Fruit fly (Drosophila melanogaster) whole organism, embryonic: ENCODE results near the gene raw.

Experiments used
- Blimp-1 ChIP-seq: fragments of 200-800 bp; sonication (Bioruptor generic); optimal IDR thresholded peaks from 3 replicates; lab custom pipeline; 2018; ENCODE audit warnings: missing biosample characterization, missing genetic modification characterization, mild to moderate bottlenecking, moderate library complexity, missing genetic modification reagents
- CG10959 ChIP-seq: fragments of 200-800 bp; sonication (Bioruptor generic); IDR thresholded peaks from 2 replicates; pipeline ENCODE4 v1.3.6; 2022; ENCODE audit warnings: missing biosample characterization, missing genetic modification characterization
- CG11093 ChIP-seq: fragments of 200-800 bp; sonication (Bioruptor generic); IDR thresholded peaks from 3 replicates; pipeline ENCODE4 v1.3.6; 2022; ENCODE audit warnings: missing biosample characterization, missing genetic modification characterization
- CG12659 ChIP-seq: fragments of 200-800 bp; sonication (Bioruptor generic); optimal IDR thresholded peaks from 3 replicates; lab custom pipeline; 2017; ENCODE audit warnings: mild to moderate bottlenecking, missing biosample characterization, missing genetic modification reagents, missing genetic modification characterization
- CG12744 ChIP-seq: fragments of 200-800 bp; sonication (Bioruptor generic); optimal IDR thresholded peaks from 2 replicates; lab custom pipeline; 2016; ENCODE audit warnings: missing biosample characterization, missing genetic modification characterization
- CG13775 ChIP-seq: fragments of 200-800 bp; sonication (Bioruptor generic); optimal IDR thresholded peaks from 3 replicates; lab custom pipeline; 2017; ENCODE audit warnings: missing biosample characterization, mild to moderate bottlenecking, missing genetic modification characterization
- CG14441 ChIP-seq: fragments of 200-800 bp; sonication (Bioruptor generic); IDR thresholded peaks from 2 replicates; pipeline ENCODE4 v1.3.6; 2022; ENCODE audit warnings: missing biosample characterization, missing genetic modification characterization
- CG17829 ChIP-seq: fragments of 200-800 bp; optimal IDR thresholded peaks from 2 replicates; lab custom pipeline; 2019; ENCODE audit warnings: missing biosample characterization, mild to moderate bottlenecking, missing genetic modification characterization, moderate library complexity
- CG2120 ChIP-seq: fragments of 200-800 bp; sonication (Bioruptor generic); optimal IDR thresholded peaks from 3 replicates; lab custom pipeline; 2016; ENCODE audit warnings: missing biosample characterization, missing genetic modification characterization
- CG2712 ChIP-seq: fragments of 200-800 bp; optimal IDR thresholded peaks from 3 replicates; lab custom pipeline; 2019; ENCODE audit warnings: missing biosample characterization, mild to moderate bottlenecking, missing genetic modification characterization, moderate library complexity
- CG30431 ChIP-seq: fragments of 200-800 bp; sonication (Bioruptor generic); optimal IDR thresholded peaks from 2 replicates; lab custom pipeline; 2017; ENCODE audit warnings: missing biosample characterization, missing genetic modification characterization
- CG7786 ChIP-seq: fragments of 200-800 bp; sonication (Bioruptor generic); optimal IDR thresholded peaks from 2 replicates; lab custom pipeline; 2016; ENCODE audit warnings: missing biosample characterization, missing genetic modification characterization
- CTCF ChIP-seq: fragments of 200-800 bp; sonication (Bioruptor generic); optimal IDR thresholded peaks from 2 replicates; lab custom pipeline; 2017; ENCODE audit warnings: missing biosample characterization, mild to moderate bottlenecking, missing genetic modification characterization, moderate library complexity
- CoRest ChIP-seq: fragments of 200-800 bp; sonication (Bioruptor generic); optimal IDR thresholded peaks from 3 replicates; lab custom pipeline; 2018; ENCODE audit warnings: missing biosample characterization, mild to moderate bottlenecking, missing genetic modification characterization, moderate library complexity
- D19B ChIP-seq: fragments of 200-800 bp; sonication (Bioruptor generic); optimal IDR thresholded peaks from 2 replicates; lab custom pipeline; 2017; ENCODE audit warnings: missing biosample characterization, mild to moderate bottlenecking, missing genetic modification characterization
- Dfd ChIP-seq, 2 experiments: fragments of >200 bp; optimal IDR thresholded peaks; 2 replicates each; lab custom pipeline; 2017; ENCODE audit warnings: missing biosample characterization in 2 of 2, missing genetic modification characterization in 2 of 2
- Hey ChIP-seq: fragments of 200-800 bp; sonication (Bioruptor generic); optimal IDR thresholded peaks from 3 replicates; lab custom pipeline; 2018; ENCODE audit warnings: missing biosample characterization, mild to moderate bottlenecking, missing genetic modification characterization
- HmgD ChIP-seq: fragments of 200-800 bp; sonication (Bioruptor generic); optimal IDR thresholded peaks from 3 replicates; lab custom pipeline; 2016; ENCODE audit warnings: missing biosample characterization, missing genetic modification characterization
- Nf-YC ChIP-seq: fragments of 200-800 bp; optimal IDR thresholded peaks from 3 replicates; lab custom pipeline; 2019; ENCODE audit warnings: missing biosample characterization, mild to moderate bottlenecking, missing genetic modification characterization, moderate library complexity
- Oaz ChIP-seq: fragments of 200-800 bp; sonication (Bioruptor generic); IDR thresholded peaks from 2 replicates; pipeline ENCODE4 v1.3.6; 2022; ENCODE audit warnings: missing biosample characterization, missing genetic modification characterization
- Rfx ChIP-seq: fragments of 200-800 bp; sonication (Bioruptor generic); IDR thresholded peaks from 2 replicates; pipeline ENCODE4 v1.3.6; 2022; ENCODE audit warnings: missing biosample characterization, missing genetic modification characterization
- Side ChIP-seq: fragments of 200-800 bp; sonication (Bioruptor generic); optimal IDR thresholded peaks from 2 replicates; lab custom pipeline; 2016; ENCODE audit warnings: missing biosample characterization, missing genetic modification characterization
- Sry-β ChIP-seq: fragments of 200-800 bp; sonication (Bioruptor generic); optimal IDR thresholded peaks from 2 replicates; lab custom pipeline; 2018; ENCODE audit warnings: missing biosample characterization, mild to moderate bottlenecking, missing genetic modification characterization, moderate library complexity
- Taf1 ChIP-seq: fragments of 200-800 bp; sonication (Bioruptor generic); IDR thresholded peaks from 2 replicates; pipeline ENCODE4 v1.3.6; 2022; ENCODE audit warnings: missing biosample characterization, missing genetic modification characterization
- Trl ChIP-seq, 3 experiments: fragments of >200 bp in 2 of 3; fragments of 200-800 bp in 1 of 3; sonication (Bioruptor generic) in 1 of 3; optimal IDR thresholded peaks; 2 replicates in 1 of 3; 3 replicates in 2 of 3; lab custom pipeline; 2016 to 2017; ENCODE audit warnings: missing biosample characterization in 1 of 3, missing genetic modification characterization in 1 of 3
- YL-1 ChIP-seq: fragments of 200-800 bp; sonication (Bioruptor generic); optimal IDR thresholded peaks from 3 replicates; lab custom pipeline; 2017; ENCODE audit warnings: missing biosample characterization, mild to moderate bottlenecking, missing genetic modification characterization
- cato ChIP-seq: fragments of 200-800 bp; sonication (Bioruptor generic); optimal IDR thresholded peaks from 2 replicates; lab custom pipeline; 2016; ENCODE audit warnings: missing biosample characterization, missing genetic modification characterization, borderline replicate concordance
- crc ChIP-seq: fragments of 200-800 bp; sonication (Bioruptor generic); optimal IDR thresholded peaks from 2 replicates; lab custom pipeline; 2016; ENCODE audit warnings: missing biosample characterization, missing genetic modification characterization
- crol ChIP-seq: fragments of 200-800 bp; sonication (Bioruptor generic); IDR thresholded peaks from 2 replicates; pipeline ENCODE4 v1.3.6; 2022; ENCODE audit warnings: missing biosample characterization, missing genetic modification characterization
- danr ChIP-seq: fragments of 200-800 bp; sonication (Bioruptor generic); IDR thresholded peaks from 2 replicates; pipeline ENCODE4 v1.3.6; 2022; ENCODE audit warnings: missing biosample characterization, missing genetic modification characterization
- dimm ChIP-seq: fragments of 200-800 bp; sonication (Bioruptor generic); IDR thresholded peaks from 2 replicates; pipeline ENCODE4 v1.3.6; 2022; ENCODE audit warnings: missing biosample characterization, missing genetic modification characterization
- fd3F ChIP-seq: fragments of 200-800 bp; sonication (Bioruptor generic); optimal IDR thresholded peaks from 2 replicates; lab custom pipeline; 2018; ENCODE audit warnings: missing biosample characterization, mild to moderate bottlenecking, missing genetic modification characterization, moderate library complexity
- fd64A ChIP-seq: fragments of 200-800 bp; sonication (Bioruptor generic); optimal IDR thresholded peaks from 3 replicates; lab custom pipeline; 2018; ENCODE audit warnings: missing biosample characterization, mild to moderate bottlenecking, missing genetic modification characterization
- fu2 ChIP-seq: fragments of 200-800 bp; sonication (Bioruptor generic); optimal IDR thresholded peaks from 2 replicates; lab custom pipeline; 2016; ENCODE audit warnings: missing biosample characterization, missing genetic modification characterization
- gem ChIP-seq: fragments of 200-800 bp; sonication (Bioruptor generic); optimal IDR thresholded peaks from 2 replicates; lab custom pipeline; 2019; ENCODE audit warnings: missing biosample characterization, mild to moderate bottlenecking, missing genetic modification characterization, moderate library complexity
- ham ChIP-seq: fragments of 200-800 bp; sonication (Bioruptor generic); IDR thresholded peaks from 2 replicates; pipeline ENCODE4 v1.3.6; 2022; ENCODE audit warnings: missing biosample characterization, missing genetic modification characterization
- hkb ChIP-seq, 2 experiments: fragments of 200-800 bp in 1 of 2; fragments of >200 bp in 1 of 2; sonication (Bioruptor generic) in 1 of 2; IDR thresholded peaks in 1 of 2; optimal IDR thresholded peaks in 1 of 2; 2 replicates each; pipeline versions ENCODE4 v1.3.6 to Lab custom; 2017 to 2022; ENCODE audit warnings: missing biosample characterization in 1 of 2, missing genetic modification characterization in 1 of 2
- kay ChIP-seq: fragments of 200-800 bp; sonication (Bioruptor generic); optimal IDR thresholded peaks from 2 replicates; lab custom pipeline; 2016; ENCODE audit warnings: missing biosample characterization, missing genetic modification characterization
- kni ChIP-seq: fragments of 200-800 bp; sonication (Bioruptor generic); optimal IDR thresholded peaks from 3 replicates; lab custom pipeline; 2017; ENCODE audit warnings: mild to moderate bottlenecking, missing biosample characterization, missing genetic modification reagents, missing genetic modification characterization
- nom ChIP-seq: fragments of 200-800 bp; sonication (Bioruptor generic); optimal IDR thresholded peaks from 2 replicates; lab custom pipeline; 2017; ENCODE audit warnings: missing biosample characterization, missing genetic modification characterization, mild to moderate bottlenecking, moderate library complexity, missing genetic modification reagents
- repo ChIP-seq: fragments of 200-800 bp; sonication (Bioruptor generic); optimal IDR thresholded peaks from 2 replicates; lab custom pipeline; 2016; ENCODE audit warnings: missing biosample characterization, missing genetic modification characterization
- rib ChIP-seq: fragments of 200-800 bp; sonication (Bioruptor generic); IDR thresholded peaks from 2 replicates; pipeline ENCODE4 v1.3.6; 2022; ENCODE audit warnings: missing biosample characterization, missing genetic modification characterization
- slbo ChIP-seq: fragments of 200-800 bp; sonication (Bioruptor generic); IDR thresholded peaks from 2 replicates; pipeline ENCODE4 v1.3.6; 2022; ENCODE audit warnings: missing biosample characterization, missing genetic modification characterization
- sr ChIP-seq: fragments of 200-800 bp; sonication (Bioruptor generic); IDR thresholded peaks from 3 replicates; pipeline ENCODE4 v1.3.6; 2022; ENCODE audit warnings: missing biosample characterization, missing genetic modification characterization
- stwl ChIP-seq: fragments of 200-800 bp; sonication (Bioruptor generic); optimal IDR thresholded peaks from 3 replicates; lab custom pipeline; 2018; ENCODE audit warnings: missing biosample characterization, mild to moderate bottlenecking, missing genetic modification characterization, moderate library complexity
- toy ChIP-seq: fragments of 200-800 bp; sonication (Bioruptor generic); IDR thresholded peaks from 2 replicates; pipeline ENCODE4 v1.3.6; 2022; ENCODE audit warnings: missing biosample characterization, missing genetic modification characterization
- zf30C ChIP-seq: fragments of 200-800 bp; sonication (Bioruptor generic); optimal IDR thresholded peaks from 3 replicates; lab custom pipeline; 2018; ENCODE audit warnings: missing biosample characterization, mild to moderate bottlenecking, missing genetic modification characterization
- zfh1 ChIP-seq: fragments of 200-800 bp; sonication (Bioruptor generic); IDR thresholded peaks from 3 replicates; pipeline ENCODE4 v1.3.6; 2022; ENCODE audit warnings: missing biosample characterization, missing genetic modification characterization

raw gene

dm6 chr2L:8692426-8693180 is 47.9 kb downstream of the raw start (continued):
- TF ChIP-seq cato (no peak), Hey (peak; percentile 62), crol (GFP tag; lab: Robert Waterston, UW) (peak; percentile 50), CG12744 (GFP tag; lab: Kevin White, UChicago) (peak; percentile 24), kni (GFP tag; lab: Kevin White, UChicago) (peak; percentile 9), ham (GFP tag; lab: Robert Waterston, UW) (no peak), CG17829 (tag; lab: Kevin White, UChicago) (no peak), zfh1 (GFP tag; lab: Robert Waterston, UW) (0 out of 3 replicates have a peak, but pooled peaks have one; percentile 37), CG30431 (GFP tag; lab: Kevin White, UChicago) (no peak), Trl (optimal IDR thresholded peaks at IDR 0.05; lab: Kevin White, UChicago) (peak in 1 of 2 experiments; percentile 17), Trl (GFP tag; optimal IDR thresholded peaks at IDR 0.05; lab: Kevin White, UChicago) (peak; percentile 8), CG14441 (GFP tag; lab: Robert Waterston, UW) (no peak), CG7786 (peak; percentile 14), CG12659 (GFP tag; lab: Kevin White, UChicago) (no peak), zf30C (no peak), CG2120 (peak; percentile 69), Taf1 (GFP tag; lab: Robert Waterston, UW) (no peak), Dfd (GFP tag; optimal IDR thresholded peaks at IDR 0.05; lab: Kevin White, UChicago) (no peak), toy (no peak), rib (GFP tag; lab: Robert Waterston, UW) (peak; percentile 91), D19B (GFP tag; lab: Kevin White, UChicago) (no peak), Blimp-1 (GFP tag; lab: Kevin White, UChicago) (no peak), Rfx (GFP tag; lab: Robert Waterston, UW) (peak; percentile 81), Sry-β (no peak), fd3F (GFP tag; lab: Kevin White, UChicago) (peak; percentile 10), CG13775 (GFP tag; lab: Kevin White, UChicago) (peak; percentile 4), CG10959 (GFP tag; lab: Robert Waterston, UW) (no peak), Side (GFP tag; lab: Kevin White, UChicago) (peak; percentile 25)

dm6 chr2L:8691292-8691975 is 49.0 kb downstream of the raw start:
- TF ChIP-seq Oaz (peak; percentile 55; the same call in 1 of the 2 replicates), fd3F (GFP tag; lab: Kevin White, UChicago) (peak; percentile 74), fu2 (peak; percentile 35), kay (peak; percentile 83), CTCF (peak; percentile 37), CoRest (tag; lab: Kevin White, UChicago) (peak; percentile 96), zfh1 (GFP tag; lab: Robert Waterston, UW) (peak; percentile 60), fd64A (peak; percentile 57), crc (GFP tag; lab: Kevin White, UChicago) (peak; percentile 27), CG17829 (tag; lab: Kevin White, UChicago) (peak; percentile 93), stwl (tag; lab: Kevin White, UChicago) (no peak), dimm (GFP tag; lab: Robert Waterston, UW) (no peak), nom (peak; percentile 79), sr (GFP tag; lab: Robert Waterston, UW) (no peak; the same call in 1 of the 3 replicates), slbo (GFP tag; lab: Robert Waterston, UW) (peak; percentile 65; the same call in 1 of the 2 replicates), hkb (optimal IDR thresholded peaks at IDR 0.05; lab: Kevin White, UChicago) (no peak), hkb (GFP tag; IDR thresholded peaks at IDR 0.05; lab: Robert Waterston, UW) (peak; percentile 77), danr (GFP tag; lab: Robert Waterston, UW) (peak; percentile 29; the same call in 1 of the 2 replicates), gem (tag; lab: Kevin White, UChicago) (peak; percentile 96), repo (peak; percentile 50), Nf-YC (tag; lab: Kevin White, UChicago) (peak; percentile 85), HmgD (GFP tag; lab: Kevin White, UChicago) (no peak), CG2712 (peak; percentile 93), CG11093 (GFP tag; lab: Robert Waterston, UW) (0 out of 3 replicates have a peak, but pooled peaks have one; percentile 28), YL-1 (GFP tag; lab: Kevin White, UChicago) (peak; percentile 57)
